Fruit fly (Drosophila melanogaster): ENCODE data around the gene Agpat4.

The Agpat4 gene

DNA sequence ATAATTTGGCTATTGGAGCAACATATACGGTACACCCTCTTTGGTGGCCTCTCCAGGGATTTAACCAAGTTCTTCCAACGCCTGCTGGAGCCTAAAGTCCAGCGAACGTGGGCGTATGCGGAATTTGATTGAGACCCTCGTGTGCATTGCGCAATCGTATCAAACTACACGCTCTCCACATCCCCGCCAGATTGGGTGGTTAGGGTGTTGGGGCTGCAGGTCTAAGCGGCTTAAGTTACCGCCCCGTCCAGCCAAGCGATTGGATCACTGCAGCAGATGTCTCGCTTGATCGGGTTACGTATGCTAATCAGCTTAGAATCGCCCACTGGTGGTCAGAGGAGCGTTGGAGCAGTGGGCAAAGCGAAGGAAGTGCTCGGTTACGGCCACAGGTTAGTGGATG lies 50.6 kb downstream of the Agpat4 start, which contains the start of gene CG33060:
Gene CG33060 (plus strand): TSS at position 301 of the 400 bp plus-strand sequence.
- TF ChIP-seq CG5204 (GFP tag; optimal IDR thresholded peaks at IDR 0.05) (no peak), Clk (GFP tag; optimal IDR thresholded peaks at IDR 0.05) (no peak), Hr96 (GFP tag; optimal IDR thresholded peaks at IDR 0.05) (no peak), ovo (GFP tag; optimal IDR thresholded peaks at IDR 0.05) (no peak), CG7045 (GFP tag; optimal IDR thresholded peaks at IDR 0.05) (no peak), CG11617 (GFP tag; optimal IDR thresholded peaks at IDR 0.05) (no peak), CG1620 (GFP tag; optimal IDR thresholded peaks at IDR 0.05) (no peak)

DNA sequence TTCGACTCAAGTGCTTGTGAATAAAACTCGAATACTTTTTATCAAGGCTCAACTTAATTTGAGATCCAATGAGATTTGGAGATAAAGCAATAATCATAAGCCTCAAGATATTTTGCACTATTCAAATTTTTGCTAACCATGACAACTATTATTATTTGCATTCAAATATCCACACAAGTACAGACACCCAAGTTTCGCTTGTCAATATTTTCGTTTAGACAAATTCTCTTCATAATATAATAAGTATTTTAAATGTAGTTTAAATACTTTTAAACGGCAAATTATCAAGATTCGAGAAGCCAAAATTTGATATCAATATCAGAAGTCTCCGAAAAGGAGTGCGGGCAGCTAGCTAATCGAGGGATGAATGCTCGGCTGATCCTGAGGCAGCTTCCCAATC lies 51.9 kb downstream of the Agpat4 start, which contains the start of gene CG33061:
Gene CG33061 (plus strand): TSS at position 301 of the 400 bp plus-strand sequence.
- TF ChIP-seq CG14711 (tag; optimal IDR thresholded peaks at IDR 0.05) (no peak), pad (GFP tag; optimal IDR thresholded peaks at IDR 0.05) (no peak), CG5204 (GFP tag; optimal IDR thresholded peaks at IDR 0.05) (no peak), Clk (GFP tag; optimal IDR thresholded peaks at IDR 0.05) (no peak)

Measured in whole organism, adult.